Worm (Caenorhabditis elegans) whole organism, L3 larva: ENCODE measurements around the gene T22B2.3.

ENCODE experiments used
- R02D3.7 ChIP-seq: fragments of 150-350 bp; optimal IDR thresholded peaks from 2 replicates; lab custom pipeline; 2014; ENCODE audit warnings: missing biosample characterization, missing genetic modification characterization
- ZK546.5 ChIP-seq: sonication (generic microtip); optimal IDR thresholded peaks from 2 replicates; lab custom pipeline; 2017; ENCODE audit warnings: missing biosample characterization, missing genetic modification characterization
- aly-2 ChIP-seq: fragments of 150-350 bp; optimal IDR thresholded peaks from 2 replicates; lab custom pipeline; 2014; ENCODE audit warnings: missing biosample characterization, missing genetic modification characterization
- ama-1 ChIP-seq: fragments of 150-350 bp; optimal IDR thresholded peaks from 2 replicates; lab custom pipeline; 2018
- ceh-16 ChIP-seq: sonication (generic microtip); optimal IDR thresholded peaks from 2 replicates; lab custom pipeline; 2017; ENCODE audit warnings: missing biosample characterization, missing genetic modification characterization
- ceh-28 ChIP-seq: fragments of 150-350 bp; optimal IDR thresholded peaks from 2 replicates; lab custom pipeline; 2014; ENCODE audit warnings: missing biosample characterization, missing genetic modification reagents, missing genetic modification characterization
- ceh-82 ChIP-seq: fragments of 150-350 bp; optimal IDR thresholded peaks from 2 replicates; lab custom pipeline; 2014; ENCODE audit warnings: missing biosample characterization, missing genetic modification characterization
- ceh-9 ChIP-seq: sonication (generic microtip); optimal IDR thresholded peaks from 2 replicates; lab custom pipeline; 2018; ENCODE audit warnings: missing biosample characterization, missing genetic modification characterization
- daf-12 ChIP-seq: fragments of 150-350 bp; optimal IDR thresholded peaks from 2 replicates; lab custom pipeline; 2014; ENCODE audit warnings: missing biosample characterization, missing genetic modification reagents, missing genetic modification characterization
- egl-27 ChIP-seq: sonication (generic microtip); optimal IDR thresholded peaks from 4 replicates; lab custom pipeline; 2017; ENCODE audit warnings: missing biosample characterization, missing genetic modification reagents, missing genetic modification characterization
- egl-5 ChIP-seq: fragments of 150-350 bp; optimal IDR thresholded peaks from 2 replicates; lab custom pipeline; 2017; ENCODE audit warnings: missing biosample characterization, missing genetic modification reagents, missing genetic modification characterization, inconsistent platforms
- elt-1 ChIP-seq: fragments of 150-350 bp; optimal IDR thresholded peaks from 2 replicates; lab custom pipeline; 2014; ENCODE audit warnings: missing biosample characterization, missing genetic modification characterization
- elt-2 ChIP-seq: sonication (generic microtip); optimal IDR thresholded peaks from 2 replicates; lab custom pipeline; 2016; ENCODE audit warnings: missing genetic modification reagents, mild to moderate bottlenecking, missing genetic modification characterization, missing compliant biosample characterization
- elt-3 ChIP-seq, 3 experiments: fragments of 150-350 bp in 1 of 3; sonication (generic microtip) in 2 of 3; optimal IDR thresholded peaks; 2 replicates in 2 of 3; 4 replicates in 1 of 3; lab custom pipeline; 2014 to 2017; ENCODE audit warnings: missing biosample characterization in 3 of 3, missing genetic modification characterization in 3 of 3
- fkh-10 ChIP-seq: sonication (generic microtip); optimal IDR thresholded peaks from 2 replicates; lab custom pipeline; 2017; ENCODE audit warnings: missing biosample characterization, missing genetic modification reagents, missing genetic modification characterization
- fkh-2 ChIP-seq: fragments of 150-350 bp; optimal IDR thresholded peaks from 2 replicates; lab custom pipeline; 2014; ENCODE audit warnings: missing biosample characterization, missing genetic modification reagents, missing genetic modification characterization
- hmg-11 ChIP-seq: sonication (generic microtip); optimal IDR thresholded peaks from 2 replicates; lab custom pipeline; 2016; ENCODE audit warnings: missing genetic modification characterization, missing compliant biosample characterization
- jun-1 ChIP-seq: fragments of 150-350 bp; optimal IDR thresholded peaks from 2 replicates; lab custom pipeline; 2014; ENCODE audit warnings: missing biosample characterization, missing genetic modification reagents, missing genetic modification characterization
- lin-15B ChIP-seq: fragments of 150-350 bp; optimal IDR thresholded peaks from 2 replicates; lab custom pipeline; 2014; ENCODE audit warnings: missing biosample characterization, missing genetic modification characterization
- mml-1 ChIP-seq: fragments of 150-350 bp; sonication (generic microtip); optimal IDR thresholded peaks from 3 replicates; lab custom pipeline; 2014; ENCODE audit warnings: missing biosample characterization, missing genetic modification characterization
- nfya-1 ChIP-seq: sonication (generic microtip); optimal IDR thresholded peaks from 2 replicates; lab custom pipeline; 2017; ENCODE audit warnings: missing genetic modification characterization, mild to moderate bottlenecking, missing compliant biosample characterization, antibody characterized with exemption, moderate library complexity; ENCODE audit not compliant: insufficient read depth
- nhr-11 ChIP-seq: fragments of 150-350 bp; optimal IDR thresholded peaks from 2 replicates; lab custom pipeline; 2014; ENCODE audit warnings: missing biosample characterization, missing genetic modification characterization
- nhr-12 ChIP-seq: fragments of 150-350 bp; optimal IDR thresholded peaks from 2 replicates; lab custom pipeline; 2014; ENCODE audit warnings: missing biosample characterization, missing genetic modification characterization
- nhr-25 ChIP-seq: sonication (generic microtip); optimal IDR thresholded peaks from 2 replicates; lab custom pipeline; 2017; ENCODE audit warnings: missing biosample characterization, missing genetic modification characterization
- nhr-43 ChIP-seq: sonication (generic microtip); optimal IDR thresholded peaks from 2 replicates; lab custom pipeline; 2016; ENCODE audit warnings: mild to moderate bottlenecking, missing genetic modification characterization, missing compliant biosample characterization; ENCODE audit not compliant: poor library complexity, severe bottlenecking
- nhr-67 ChIP-seq: fragments of 150-350 bp; optimal IDR thresholded peaks from 2 replicates; lab custom pipeline; 2014; ENCODE audit warnings: missing biosample characterization, missing genetic modification characterization
- nhr-76 ChIP-seq: fragments of 150-350 bp; sonication (generic microtip); optimal IDR thresholded peaks from 5 replicates; lab custom pipeline; 2014; ENCODE audit warnings: missing biosample characterization, missing genetic modification characterization
- pha-4 ChIP-seq: fragments of 150-350 bp; optimal IDR thresholded peaks from 2 replicates; lab custom pipeline; 2014; ENCODE audit warnings: missing biosample characterization, missing genetic modification reagents, missing genetic modification characterization
- pqm-1 ChIP-seq: fragments of 150-350 bp; optimal IDR thresholded peaks from 2 replicates; lab custom pipeline; 2017; ENCODE audit warnings: missing biosample characterization, missing genetic modification characterization, inconsistent platforms
- skn-1 ChIP-seq: fragments of 150-350 bp; optimal IDR thresholded peaks from 2 replicates; lab custom pipeline; 2014; ENCODE audit warnings: missing biosample characterization, missing genetic modification characterization
- snpc-4 ChIP-seq: fragments of 150-350 bp; optimal IDR thresholded peaks from 2 replicates; lab custom pipeline; 2014; ENCODE audit warnings: missing biosample characterization, missing genetic modification characterization
- tbx-2 ChIP-seq: sonication (generic microtip); optimal IDR thresholded peaks from 2 replicates; lab custom pipeline; 2016; ENCODE audit warnings: mild to moderate bottlenecking, missing genetic modification characterization, missing compliant biosample characterization
- unc-39 ChIP-seq: sonication (generic microtip); optimal IDR thresholded peaks from 4 replicates; lab custom pipeline; 2017; ENCODE audit warnings: missing biosample characterization, missing genetic modification characterization
- unc-62 ChIP-seq: fragments of 150-350 bp; sonication (generic microtip); optimal IDR thresholded peaks from 4 replicates; lab custom pipeline; 2014; ENCODE audit warnings: missing biosample characterization, missing genetic modification reagents, missing genetic modification characterization
- ztf-11 ChIP-seq: fragments of 150-350 bp; optimal IDR thresholded peaks from 2 replicates; lab custom pipeline; 2014; ENCODE audit warnings: missing biosample characterization, missing genetic modification characterization
- ztf-4 ChIP-seq: fragments of 150-350 bp; optimal IDR thresholded peaks from 2 replicates; lab custom pipeline; 2014; ENCODE audit warnings: missing biosample characterization, missing genetic modification characterization

T22B2.3 gene

ce11 chrX:3931350-3931749 is 14.2 kb downstream of the T22B2.3 start, which contains the start of gene adt-3:
Gene adt-3 (plus strand): TSS chrX:3931650.
- TF ChIP-seq nfya-1 (tag; lab: Kevin White, UChicago) (no peak), lin-15B (tag; lab: Kevin White, UChicago) (no peak), egl-27 (tag; lab: Kevin White, UChicago) (no peak), ztf-4 (tag; lab: Kevin White, UChicago) (no peak), elt-1 (no peak), ceh-82 (no peak), pqm-1 (tag; lab: Kevin White, UChicago) (no peak), nhr-11 (tag; lab: Kevin White, UChicago) (no peak), nhr-76 (tag; lab: Kevin White, UChicago) (no peak), ZK546.5 (tag; lab: Kevin White, UChicago) (no peak), nhr-12 (tag; lab: Kevin White, UChicago) (no peak), R02D3.7 (tag; lab: Kevin White, UChicago) (no peak), ztf-11 (tag; lab: Kevin White, UChicago) (no peak), elt-2 (no peak), nhr-43 (no peak), egl-5 (tag; lab: Kevin White, UChicago) (no peak), ceh-28 (tag; lab: Kevin White, UChicago) (no peak), snpc-4 (tag; lab: Kevin White, UChicago) (no peak), daf-12 (tag; lab: Kevin White, UChicago) (no peak), tbx-2 (no peak)

- TF ChIP-seq egl-27 (tag; lab: Kevin White, UChicago) = peak; percentile 66
- peak in 1 of 3 experiments; percentile 65 for TF ChIP-seq elt-3 (tag; optimal IDR thresholded peaks at IDR 0.05; lab: Kevin White, UChicago)
- TF ChIP-seq elt-1 = peak; percentile 65
- no peak for TF ChIP-seq unc-62 (GFP tag; lab: Kevin White, UChicago)
- TF ChIP-seq nhr-11 (tag; lab: Kevin White, UChicago) = no peak
- no peak for TF ChIP-seq ceh-9 (tag; lab: Kevin White, UChicago)
- no peak for TF ChIP-seq mml-1 (tag; lab: Kevin White, UChicago)
- peak; percentile 52 for TF ChIP-seq nhr-25
- no peak for TF ChIP-seq egl-5 (tag; lab: Kevin White, UChicago)
- no peak for TF ChIP-seq nhr-67 (tag; lab: Kevin White, UChicago)
- TF ChIP-seq ceh-16 = no peak
- TF ChIP-seq hmg-11 = no peak
- no peak for TF ChIP-seq jun-1 (tag; lab: Kevin White, UChicago)
- TF ChIP-seq skn-1 = no peak
- no peak for TF ChIP-seq pqm-1 (tag; lab: Kevin White, UChicago)
- TF ChIP-seq ceh-28 (tag; lab: Kevin White, UChicago) = no peak
- TF ChIP-seq unc-39 (tag; lab: Kevin White, UChicago) = no peak
- TF ChIP-seq aly-2 (tag; lab: Kevin White, UChicago) = no peak
- TF ChIP-seq nhr-76 (tag; lab: Kevin White, UChicago) = no peak
Observed at ce11 chrX:3932694-3933093, 15.6 kb downstream of the T22B2.3 start.

- no peak for TF ChIP-seq fkh-2 (tag; lab: Kevin White, UChicago)
- no peak for TF ChIP-seq fkh-10 (GFP tag; lab: Kevin White, UChicago)
- no peak for TF ChIP-seq unc-62 (GFP tag; lab: Kevin White, UChicago)
- no peak for TF ChIP-seq aly-2 (tag; lab: Kevin White, UChicago)
- no peak for TF ChIP-seq ama-1 (lab: Kevin White, UChicago)
- no peak for TF ChIP-seq mml-1 (tag; lab: Kevin White, UChicago)
- no peak for TF ChIP-seq unc-39 (tag; lab: Kevin White, UChicago)
- TF ChIP-seq ztf-4 (tag; lab: Kevin White, UChicago) = no peak
- TF ChIP-seq pha-4 = no peak
- no peak for TF ChIP-seq egl-27 (tag; lab: Kevin White, UChicago)
Observed at ce11 chrX:3937483-3937882, 20.4 kb downstream of the T22B2.3 start.

DNA sequence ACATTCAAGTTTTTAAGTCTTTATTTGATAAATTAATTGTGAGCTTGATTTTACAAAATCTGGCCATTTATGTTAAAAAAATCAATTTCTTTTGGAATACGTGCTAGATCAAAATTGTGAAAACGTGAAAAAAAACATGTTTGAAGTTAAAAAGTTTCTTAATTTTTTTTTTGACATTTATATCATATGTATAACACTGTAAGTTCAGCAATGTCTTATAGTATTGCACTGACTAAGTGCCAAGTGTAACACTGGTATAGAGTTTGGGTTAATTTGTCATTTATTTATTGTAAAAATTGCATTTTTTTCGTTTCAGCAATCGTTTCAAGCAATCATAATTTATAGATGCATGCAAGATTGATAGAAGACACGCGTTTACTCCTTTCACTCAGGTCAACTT is 20.8 kb downstream of the T22B2.3 start:
- no peak for TF ChIP-seq jun-1 (tag; lab: Kevin White, UChicago)
- TF ChIP-seq tbx-2 = no peak
- no peak for TF ChIP-seq ama-1 (lab: Kevin White, UChicago)
